Fruit fly (Drosophila melanogaster) whole organism, wandering third instar larva: ENCODE measurements around the gene BtbVII.

ENCODE experiments used
- Abd-B ChIP-seq: fragments of >200 bp; optimal IDR thresholded peaks from 2 replicates; lab custom pipeline; 2017; ENCODE audit warnings: missing biosample characterization, missing genetic modification characterization
- CG32264 ChIP-seq: fragments of 200-800 bp; sonication (Bioruptor generic); optimal IDR thresholded peaks from 2 replicates; lab custom pipeline; 2016; ENCODE audit warnings: missing biosample characterization, missing genetic modification characterization
- Dif ChIP-seq: fragments of 200-275, 200-300 bp; sonication (Bioruptor generic); optimal IDR thresholded peaks from 2 replicates; lab custom pipeline; 2018; ENCODE audit warnings: missing biosample characterization, missing genetic modification characterization; ENCODE audit not compliant: partially characterized antibody
- Hnf4 ChIP-seq: fragments of 200-800 bp; sonication (Bioruptor generic); optimal IDR thresholded peaks from 2 replicates; lab custom pipeline; 2016; ENCODE audit warnings: missing biosample characterization, mild to moderate bottlenecking, missing genetic modification characterization
- Hr83 ChIP-seq: fragments of 200-300 bp; sonication (Bioruptor generic); optimal IDR thresholded peaks from 2 replicates; lab custom pipeline; 2016; ENCODE audit warnings: missing biosample characterization, mild to moderate bottlenecking, missing genetic modification characterization, moderate library complexity; ENCODE audit not compliant: poor library complexity, severe bottlenecking
- Mio ChIP-seq: sonication (Bioruptor generic); optimal IDR thresholded peaks from 2 replicates; lab custom pipeline; 2016; ENCODE audit warnings: missing biosample characterization, missing genetic modification characterization
- OdsH ChIP-seq: fragments of 200-800 bp; sonication (Bioruptor generic); optimal IDR thresholded peaks from 2 replicates; lab custom pipeline; 2016; ENCODE audit warnings: missing biosample characterization, mild to moderate bottlenecking, missing genetic modification characterization
- dmrt93B ChIP-seq: fragments of 200-800 bp; sonication (Bioruptor generic); optimal IDR thresholded peaks from 2 replicates; lab custom pipeline; 2018; ENCODE audit warnings: missing biosample characterization, mild to moderate bottlenecking, missing genetic modification characterization
- dsf ChIP-seq: sonication (Bioruptor generic); optimal IDR thresholded peaks from 2 replicates; lab custom pipeline; 2016; ENCODE audit warnings: missing biosample characterization, missing genetic modification characterization, borderline replicate concordance
- ey ChIP-seq: fragments of 200-800 bp; sonication (Bioruptor generic); optimal IDR thresholded peaks from 2 replicates; lab custom pipeline; 2016; ENCODE audit warnings: missing biosample characterization, missing genetic modification characterization
- foxo ChIP-seq, 2 experiments: fragments of 200-800 bp; sonication (Bioruptor generic); optimal IDR thresholded peaks; 2 replicates in 1 of 2; 3 replicates in 1 of 2; lab custom pipeline; 2016 to 2017; ENCODE audit warnings: missing biosample characterization in 2 of 2, missing genetic modification characterization in 2 of 2
- jim ChIP-seq: fragments of 175-275, 200-325 bp; sonication (Bioruptor generic); optimal IDR thresholded peaks from 2 replicates; lab custom pipeline; 2016; ENCODE audit warnings: missing biosample characterization, mild to moderate bottlenecking, missing genetic modification characterization
- lola ChIP-seq: fragments of >200 bp; optimal IDR thresholded peaks from 2 replicates; lab custom pipeline; 2017; ENCODE audit warnings: missing biosample characterization, missing genetic modification characterization
- pan ChIP-seq: fragments of >200 bp; optimal IDR thresholded peaks from 2 replicates; lab custom pipeline; 2017
- psq ChIP-seq: fragments of 200-800 bp; sonication (Bioruptor generic); optimal IDR thresholded peaks from 3 replicates; lab custom pipeline; 2017; ENCODE audit warnings: missing biosample characterization, mild to moderate bottlenecking, missing genetic modification characterization, moderate library complexity
- sage ChIP-seq: fragments of 200-800 bp; sonication (Bioruptor generic); optimal IDR thresholded peaks from 2 replicates; lab custom pipeline; 2016; ENCODE audit warnings: missing biosample characterization, mild to moderate bottlenecking, missing genetic modification characterization
- sv ChIP-seq: fragments of 200-800 bp; sonication (Bioruptor generic); optimal IDR thresholded peaks from 3 replicates; lab custom pipeline; 2016; ENCODE audit warnings: missing biosample characterization, missing genetic modification characterization
- tai ChIP-seq: sonication (Bioruptor generic); optimal IDR thresholded peaks from 2 replicates; lab custom pipeline; 2016; ENCODE audit warnings: missing biosample characterization, missing genetic modification characterization

BtbVII gene

dm6 chr3L:3204348-3204747 lies 55.9 kb downstream of the BtbVII start, which contains the start of gene CG33159:
TSS of gene CG33159 (minus strand) at chr3L:3204448.
- TF ChIP-seq dmrt93B (GFP tag; lab: Kevin White, UChicago): no peak
- TF ChIP-seq psq (GFP tag; lab: Kevin White, UChicago): no peak
- TF ChIP-seq jim: no peak
- TF ChIP-seq Mio: no peak
- TF ChIP-seq foxo (GFP tag; optimal IDR thresholded peaks at IDR 0.05; lab: Kevin White, UChicago): no peak

DNA sequence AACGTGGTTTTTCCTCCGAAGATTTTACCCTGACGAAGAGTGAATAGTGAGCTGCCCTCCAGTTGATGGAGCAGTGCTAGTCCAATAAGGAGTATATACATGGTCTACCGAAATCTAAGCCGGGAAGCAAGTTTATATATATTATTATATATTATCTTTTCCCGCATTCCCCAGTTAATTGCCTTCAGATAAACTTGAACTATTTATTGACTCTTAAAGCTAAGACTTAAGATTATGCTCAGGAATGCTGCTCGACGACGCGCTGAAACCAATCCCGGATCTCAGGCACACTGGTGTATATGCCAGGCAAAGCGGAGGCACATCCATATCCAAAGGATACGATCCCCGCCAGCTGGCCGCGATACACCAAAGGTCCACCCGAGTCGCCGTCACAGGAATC lies 56.9 kb downstream of the BtbVII start, which contains the start of gene CG32277:
CG32277 (minus strand) TSS at position 101 of the 400 bp plus-strand sequence.
- TF ChIP-seq CG32264 (GFP tag; lab: Kevin White, UChicago) (no peak), ey (GFP tag; lab: Kevin White, UChicago) (no peak), Hnf4 (GFP tag; lab: Kevin White, UChicago) (no peak), pan (lab: Kevin White, UChicago) (no peak), lola (GFP tag; lab: Kevin White, UChicago) (no peak), Dif (GFP tag; lab: Kevin White, UChicago) (no peak), tai (GFP tag; lab: Kevin White, UChicago) (no peak), psq (GFP tag; lab: Kevin White, UChicago) (no peak), sage (GFP tag; lab: Kevin White, UChicago) (no peak), dsf (GFP tag; lab: Kevin White, UChicago) (no peak), sv (no peak), OdsH (no peak)

dm6 chr3L:3206263-3206662 lies 57.8 kb downstream of the BtbVII start, which contains the start of gene CG33160:
TSS of gene CG33160 (minus strand) at chr3L:3206363.
- TF ChIP-seq Hr83 (GFP tag; lab: Kevin White, UChicago): no peak
- no peak for TF ChIP-seq pan (lab: Kevin White, UChicago)
- TF ChIP-seq Abd-B: no peak
